Worm (Caenorhabditis elegans) whole organism, early embryonic: ENCODE measurements around the gene rps-11.

ENCODE experiments used
- ama-1 ChIP-seq: fragments of 150-350 bp; optimal IDR thresholded peaks from 2 replicates; lab custom pipeline; 2014
- ceh-36 ChIP-seq: sonication (generic microtip); optimal IDR thresholded peaks from 2 replicates; lab custom pipeline; 2016; ENCODE audit warnings: missing genetic modification characterization, inconsistent platforms, missing compliant biosample characterization
- ets-7 ChIP-seq: sonication (generic microtip); optimal IDR thresholded peaks from 2 replicates; lab custom pipeline; 2016; ENCODE audit warnings: missing genotype, missing genetic modification characterization, missing compliant biosample characterization
- scrt-1 ChIP-seq: fragments of 200-800 bp; sonication (Bioruptor generic); IDR thresholded peaks from 2 replicates; pipeline ENCODE4 v1.3.6; 2022; ENCODE audit warnings: missing genetic modification characterization, missing compliant biosample characterization
- sea-1 ChIP-seq: fragments of 200-800 bp; sonication (Bioruptor generic); conservative IDR thresholded peaks from 2 replicates; pipeline ENCODE4 v1.3.6; 2022; ENCODE audit warnings: missing genetic modification characterization, missing compliant biosample characterization

DNA sequence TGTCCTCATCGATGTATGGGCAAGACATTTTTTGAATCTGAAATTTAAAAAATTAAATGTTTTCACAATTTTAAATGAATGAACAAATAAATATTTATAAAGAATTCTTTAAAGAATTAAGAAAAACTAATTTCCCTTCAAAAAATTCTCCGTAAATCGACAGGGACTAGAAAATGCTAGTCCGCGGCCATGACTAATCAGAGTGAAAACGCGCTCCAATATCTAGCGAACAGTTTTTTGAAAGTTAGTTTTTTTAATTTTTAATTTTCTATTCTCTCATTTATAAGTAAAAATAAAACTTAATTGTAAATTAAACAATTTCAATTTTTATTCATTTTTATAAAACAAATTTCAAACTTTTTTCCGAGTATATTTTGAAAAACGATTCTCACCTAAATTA lies 9.6 kb upstream of the rps-11 start:
- TF ChIP-seq scrt-1 (no peak), ets-7 (tag; lab: Kevin White, UChicago) (no peak), ceh-36 (tag; lab: Kevin White, UChicago) (no peak), sea-1 (GFP tag; lab: Robert Waterston, UW) (no peak), ama-1 (lab: Kevin White, UChicago) (no peak)
